Worm (Caenorhabditis elegans) whole organism, young adult: ENCODE results near the gene ckb-1.
"Not testable (repeated sequence)": the region's sequence is repeated elsewhere in the genome, so short reads cannot be mapped to it uniquely, and the experiment has no call there.

Experiments
- B0019.2 ChIP-seq: fragments of 200-800 bp; sonication (Bioruptor generic); conservative IDR thresholded peaks from 2 replicates; pipeline ENCODE4 v1.3.6; 2022; ENCODE audit warnings: missing genetic modification reagents, missing genetic modification characterization, missing compliant biosample characterization
- B0261.1 ChIP-seq: sonication (generic microtip); optimal IDR thresholded peaks from 2 replicates; lab custom pipeline; 2016; ENCODE audit warnings: mild to moderate bottlenecking, missing genetic modification characterization, moderate library complexity, missing compliant biosample characterization
- F23B12.7 ChIP-seq: sonication (generic microtip); optimal IDR thresholded peaks from 2 replicates; lab custom pipeline; 2017; ENCODE audit warnings: missing genetic modification characterization, mild to moderate bottlenecking, missing compliant biosample characterization, antibody characterized with exemption, moderate library complexity; ENCODE audit not compliant: insufficient read depth
- F49E8.2 ChIP-seq: sonication (generic microtip); optimal IDR thresholded peaks from 3 replicates; lab custom pipeline; 2017; ENCODE audit warnings: missing genetic modification characterization, mild to moderate bottlenecking, missing compliant biosample characterization, antibody characterized with exemption, moderate library complexity; ENCODE audit not compliant: insufficient read depth
- F57C9.4 ChIP-seq: sonication (generic microtip); optimal IDR thresholded peaks from 2 replicates; lab custom pipeline; 2017; ENCODE audit warnings: mild to moderate bottlenecking, missing genetic modification characterization, missing compliant biosample characterization
- Y53F4B.3 ChIP-seq: fragments of 200-800 bp; sonication (Bioruptor generic); IDR thresholded peaks from 2 replicates; pipeline ENCODE4 v1.3.6; 2022; ENCODE audit warnings: missing genetic modification reagents, missing genetic modification characterization, missing compliant biosample characterization
- Y53G8AR.9 ChIP-seq: fragments of 200-800 bp; sonication (Bioruptor generic); conservative IDR thresholded peaks from 2 replicates; pipeline ENCODE4 v1.3.6; 2022; ENCODE audit warnings: missing genetic modification reagents, missing genetic modification characterization, missing compliant biosample characterization
- Y56A3A.18 ChIP-seq: fragments of 200-800 bp; sonication (Bioruptor generic); IDR thresholded peaks from 2 replicates; pipeline ENCODE4 v1.3.6; 2022; ENCODE audit warnings: missing genetic modification reagents, missing genetic modification characterization, missing compliant biosample characterization
- Y79H2A.3 ChIP-seq: fragments of 200-800 bp; sonication (Bioruptor generic); conservative IDR thresholded peaks from 2 replicates; pipeline ENCODE4 v1.3.6; 2022; ENCODE audit warnings: missing genetic modification reagents, missing genetic modification characterization, missing compliant biosample characterization
- ZK185.1 ChIP-seq: sonication (generic microtip); optimal IDR thresholded peaks from 2 replicates; lab custom pipeline; 2016; ENCODE audit warnings: mild to moderate bottlenecking, missing genetic modification characterization, missing compliant biosample characterization; ENCODE audit not compliant: poor library complexity, severe bottlenecking
- aptf-3 ChIP-seq: fragments of 200-800 bp; sonication (Bioruptor generic); IDR thresholded peaks from 2 replicates; pipeline ENCODE4 v1.3.6; 2022; ENCODE audit warnings: missing genetic modification characterization, missing compliant biosample characterization
- attf-5 ChIP-seq: fragments of 200-800 bp; sonication (Bioruptor generic); optimal IDR thresholded peaks from 2 replicates; lab custom pipeline; 2018; ENCODE audit warnings: mild to moderate bottlenecking, missing genetic modification characterization, missing compliant biosample characterization
- cebp-1 ChIP-seq, 2 experiments: fragments of 200-800 bp in 1 of 2; sonication (Bioruptor generic) in 1 of 2; sonication (generic microtip) in 1 of 2; IDR thresholded peaks in 1 of 2; optimal IDR thresholded peaks in 1 of 2; 2 replicates each; pipeline versions ENCODE4 v1.3.6 to Lab custom; 2017 to 2022; ENCODE audit warnings: missing compliant biosample characterization in 2 of 2, missing genetic modification characterization in 2 of 2, mild to moderate bottlenecking in 1 of 2, missing genetic modification reagents in 1 of 2, moderate library complexity in 1 of 2
- cebp-2 ChIP-seq: fragments of 200-800 bp; sonication (Bioruptor generic); IDR thresholded peaks from 2 replicates; pipeline ENCODE4 v1.3.6; 2022; ENCODE audit warnings: missing genetic modification characterization, missing compliant biosample characterization
- ceh-27 ChIP-seq: fragments of 200-800 bp; sonication (Bioruptor generic); optimal IDR thresholded peaks from 2 replicates; lab custom pipeline; 2018; ENCODE audit warnings: mild to moderate bottlenecking, missing genetic modification characterization, moderate library complexity, missing compliant biosample characterization
- ceh-40 ChIP-seq: fragments of 200-800 bp; sonication (Bioruptor generic); IDR thresholded peaks from 2 replicates; pipeline ENCODE4 v1.3.6; 2022; ENCODE audit warnings: missing genetic modification characterization, missing compliant biosample characterization
- ceh-79 ChIP-seq: sonication (generic microtip); optimal IDR thresholded peaks from 2 replicates; lab custom pipeline; 2017; ENCODE audit warnings: mild to moderate bottlenecking, missing genetic modification characterization, missing compliant biosample characterization
- chd-7 ChIP-seq: sonication (generic microtip); optimal IDR thresholded peaks from 2 replicates; lab custom pipeline; 2016; ENCODE audit warnings: mild to moderate bottlenecking, missing genetic modification characterization, moderate library complexity, missing compliant biosample characterization
- die-1 ChIP-seq: sonication (generic microtip); optimal IDR thresholded peaks from 2 replicates; lab custom pipeline; 2016; ENCODE audit warnings: missing genotype, mild to moderate bottlenecking, missing genetic modification characterization, missing compliant biosample characterization
- dox-1 ChIP-seq: fragments of 200-800 bp; sonication (Bioruptor generic); IDR thresholded peaks from 2 replicates; pipeline ENCODE4 v1.3.6; 2022; ENCODE audit warnings: missing genetic modification reagents, missing genetic modification characterization, missing compliant biosample characterization
- dpff-1 ChIP-seq: sonication (generic microtip); optimal IDR thresholded peaks from 2 replicates; lab custom pipeline; 2017; ENCODE audit warnings: mild to moderate bottlenecking, missing genetic modification characterization, missing compliant biosample characterization
- egl-44 ChIP-seq: fragments of 200-800 bp; sonication (Bioruptor generic); IDR thresholded peaks from 2 replicates; pipeline ENCODE4 v1.3.6; 2022; ENCODE audit warnings: missing genetic modification reagents, missing genetic modification characterization, missing compliant biosample characterization
- gei-17 ChIP-seq: fragments of 200-800 bp; sonication (Bioruptor generic); optimal IDR thresholded peaks from 2 replicates; lab custom pipeline; 2018; ENCODE audit warnings: mild to moderate bottlenecking, missing genetic modification characterization, missing compliant biosample characterization
- him-1 ChIP-seq: sonication (generic microtip); optimal IDR thresholded peaks from 2 replicates; lab custom pipeline; 2016; ENCODE audit warnings: missing genotype, missing genetic modification reagents, missing genetic modification characterization, missing compliant biosample characterization
- hlh-26 ChIP-seq: fragments of 200-800 bp; sonication (Bioruptor generic); conservative IDR thresholded peaks from 2 replicates; pipeline ENCODE4 v1.3.6; 2022; ENCODE audit warnings: missing genetic modification reagents, missing genetic modification characterization, missing compliant biosample characterization
- lin-35 ChIP-seq, 3 experiments: fragments of 150-350 bp in 2 of 3; sonication (generic microtip) in 1 of 3; optimal IDR thresholded peaks; 2 replicates each; lab custom pipeline; 2014 to 2018; ENCODE audit warnings: missing biosample characterization in 3 of 3, missing genetic modification characterization in 3 of 3, missing genetic modification reagents in 3 of 3
- lin-54 ChIP-seq: fragments of 200-800 bp; sonication (Bioruptor generic); optimal IDR thresholded peaks from 2 replicates; lab custom pipeline; 2018; ENCODE audit warnings: mild to moderate bottlenecking, missing genetic modification characterization, missing compliant biosample characterization
- nfya-1 ChIP-seq: sonication (generic microtip); optimal IDR thresholded peaks from 2 replicates; lab custom pipeline; 2017; ENCODE audit warnings: antibody characterized with exemption, missing compliant biosample characterization, missing genetic modification characterization, borderline replicate concordance; ENCODE audit not compliant: insufficient read depth
- nfyb-1 ChIP-seq: fragments of 200-800 bp; sonication (Bioruptor generic); IDR thresholded peaks from 2 replicates; pipeline ENCODE4 v1.3.6; 2022; ENCODE audit warnings: missing genetic modification reagents, missing genetic modification characterization, missing compliant biosample characterization
- nhr-80 ChIP-seq: sonication (generic microtip); optimal IDR thresholded peaks from 2 replicates; lab custom pipeline; 2016; ENCODE audit warnings: missing genetic modification characterization, missing compliant biosample characterization
- rcor-1 ChIP-seq: fragments of 200-800 bp; sonication (Bioruptor generic); IDR thresholded peaks from 2 replicates; pipeline ENCODE4 v1.3.6; 2022; ENCODE audit warnings: missing genetic modification reagents, missing genetic modification characterization, missing compliant biosample characterization
- repo-1 ChIP-seq: sonication (generic microtip); optimal IDR thresholded peaks from 2 replicates; lab custom pipeline; 2017; ENCODE audit warnings: mild to moderate bottlenecking, missing genetic modification characterization, missing compliant biosample characterization
- sdz-38 ChIP-seq: sonication (generic microtip); optimal IDR thresholded peaks from 2 replicates; lab custom pipeline; 2016; ENCODE audit warnings: missing genotype, missing genetic modification characterization, missing compliant biosample characterization
- snpc-1.1 ChIP-seq: sonication (generic microtip); optimal IDR thresholded peaks from 2 replicates; lab custom pipeline; 2017; ENCODE audit warnings: missing genetic modification characterization, mild to moderate bottlenecking, missing compliant biosample characterization, antibody characterized with exemption, moderate library complexity, missing genotype, missing genetic modification reagents; ENCODE audit not compliant: insufficient read depth
- snpc-3.4 ChIP-seq: sonication (generic microtip); optimal IDR thresholded peaks from 2 replicates; lab custom pipeline; 2017; ENCODE audit warnings: missing genetic modification characterization, mild to moderate bottlenecking, missing compliant biosample characterization, antibody characterized with exemption, moderate library complexity, missing genotype, missing genetic modification reagents
- snpc-4 ChIP-seq, 5 experiments: fragments of 150-350 bp in 1 of 5; sonication (generic microtip) in 4 of 5; optimal IDR thresholded peaks; 2 replicates each; lab custom pipeline; 2014 to 2018; ENCODE audit warnings: missing genetic modification characterization in 5 of 5, missing biosample characterization in 3 of 5, antibody characterized with exemption in 2 of 5, mild to moderate bottlenecking in 2 of 5, missing compliant biosample characterization in 2 of 5, missing genotype in 2 of 5, moderate library complexity in 2 of 5, missing genetic modification reagents in 1 of 5
- tbp1 ChIP-seq: fragments of 200-800 bp; sonication (Bioruptor generic); optimal IDR thresholded peaks from 2 replicates; lab custom pipeline; 2018; ENCODE audit warnings: mild to moderate bottlenecking, missing genetic modification characterization, missing compliant biosample characterization
- ztf-18 ChIP-seq: sonication (generic microtip); optimal IDR thresholded peaks from 2 replicates; lab custom pipeline; 2016; ENCODE audit warnings: missing genotype, mild to moderate bottlenecking, missing genetic modification characterization, missing compliant biosample characterization
- ztf-6 ChIP-seq: fragments of 200-800 bp; sonication (Bioruptor generic); IDR thresholded peaks from 2 replicates; pipeline ENCODE4 v1.3.6; 2022; ENCODE audit warnings: missing genetic modification reagents, missing genetic modification characterization, missing compliant biosample characterization

The ckb-1 gene

ce11 chrIII:4412108-4413009 lies 47.3 kb downstream of the ckb-1 start (continued):
- TF ChIP-seq aptf-3 (GFP tag; lab: Robert Waterston, UW) (no peak), cebp-2 (GFP tag; lab: Robert Waterston, UW) (no peak), attf-5 (GFP tag; lab: Kevin White, UChicago) (peak; percentile 38), B0019.2 (GFP tag; lab: Robert Waterston, UW) (peak; percentile 90), Y53F4B.3 (GFP tag; lab: Robert Waterston, UW) (no peak), F49E8.2 (tag; lab: Kevin White, UChicago) (no peak), cebp-1 (GFP tag; IDR thresholded peaks at IDR 0.05; lab: Robert Waterston, UW) (no peak), cebp-1 (tag; optimal IDR thresholded peaks at IDR 0.05; lab: Kevin White, UChicago) (peak; percentile 45), Y79H2A.3 (no peak), ceh-40 (GFP tag; lab: Robert Waterston, UW) (no peak), tbp1 (GFP tag; lab: Kevin White, UChicago) (peak; percentile 30), him-1 (peak; percentile 40), egl-44 (GFP tag; lab: Robert Waterston, UW) (no peak), hlh-26 (GFP tag; lab: Robert Waterston, UW) (no peak), nhr-80 (tag; lab: Kevin White, UChicago) (peak; percentile 33), snpc-4 (GFP tag; optimal IDR thresholded peaks at IDR 0.05; lab: Kevin White, UChicago) (no peak), snpc-4 (tag; optimal IDR thresholded peaks at IDR 0.05; lab: Kevin White, UChicago) (peak in 2 of 4 experiments; percentile 3 to 6), lin-54 (peak; percentile 23), snpc-3.4 (tag; lab: Kevin White, UChicago) (peak; percentile 55), F23B12.7 (tag; lab: Kevin White, UChicago) (peak; percentile 21), ZK185.1 (tag; lab: Kevin White, UChicago) (no peak), nfya-1 (tag; lab: Kevin White, UChicago) (no peak)

ce11 chrIII:4413099-4413498 lies 48.0 kb downstream of the ckb-1 start, which contains the start of gene mpc-1:
Gene mpc-1 (plus strand): TSS chrIII:4413457.
- TF ChIP-seq F57C9.4 (tag; lab: Kevin White, UChicago) (no peak), sdz-38 (tag; lab: Kevin White, UChicago) (no peak), nhr-80 (tag; lab: Kevin White, UChicago) (peak; percentile 52)

- TF ChIP-seq repo-1 (tag; lab: Kevin White, UChicago) (peak; percentile 54), lin-54 (peak; percentile 39), cebp-1 (tag; optimal IDR thresholded peaks at IDR 0.05; lab: Kevin White, UChicago) (peak; percentile 77), Y56A3A.18 (GFP tag; lab: Robert Waterston, UW) (0 out of 2 replicates have a peak, but pooled peaks have one; percentile 64), snpc-1.1 (tag; lab: Kevin White, UChicago) (peak; percentile 70), nfyb-1 (GFP tag; lab: Robert Waterston, UW) (peak; percentile 78; the same call in 1 of the 2 replicates), attf-5 (GFP tag; lab: Kevin White, UChicago) (peak; percentile 31), lin-35 (GFP tag; optimal IDR thresholded peaks at IDR 0.05; lab: Kevin White, UChicago) (peak in 1 of 3 experiments; percentile 52), gei-17 (peak; percentile 28), rcor-1 (GFP tag; lab: Robert Waterston, UW) (peak; percentile 74), Y53G8AR.9 (peak; percentile 68), ZK185.1 (tag; lab: Kevin White, UChicago) (peak; percentile 38), die-1 (tag; lab: Kevin White, UChicago) (peak; percentile 2), B0261.1 (peak; percentile 61), dox-1 (GFP tag; lab: Robert Waterston, UW) (peak; percentile 64), dpff-1 (tag; lab: Kevin White, UChicago) (peak; percentile 57), chd-7 (tag; lab: Kevin White, UChicago) (peak; percentile 61), ceh-27 (peak; percentile 7), egl-44 (GFP tag; lab: Robert Waterston, UW) (peak; percentile 54; the same call in 1 of the 2 replicates), ztf-6 (0 out of 2 replicates have a peak, but pooled peaks have one; percentile 25), ztf-18 (peak; percentile 34), ceh-79 (peak; percentile 56)
- TF ChIP-seq cebp-1 (GFP tag; IDR thresholded peaks at IDR 0.05; lab: Robert Waterston, UW): not testable (repeated sequence)
These were observed 49.0 kb downstream of the ckb-1 start for ce11 chrIII:4414041-4414440.
